Worm (Caenorhabditis elegans) whole organism, L1 larva: Measurements from ENCODE around the gene metl-13.
"Not testable (repeated sequence)": the region's sequence is repeated elsewhere in the genome, so short reads cannot be mapped to it uniquely, and the experiment has no call there.

Source experiments
- efl-3 ChIP-seq: fragments of 200-800 bp; sonication (Bioruptor generic); optimal IDR thresholded peaks from 2 replicates; lab custom pipeline; 2018; ENCODE audit warnings: mild to moderate bottlenecking, missing genetic modification characterization, missing compliant biosample characterization
- lin-13 ChIP-seq: fragments of 150-350 bp; optimal IDR thresholded peaks from 2 replicates; lab custom pipeline; 2014; ENCODE audit warnings: missing biosample characterization, missing genetic modification reagents, missing genetic modification characterization

DNA sequence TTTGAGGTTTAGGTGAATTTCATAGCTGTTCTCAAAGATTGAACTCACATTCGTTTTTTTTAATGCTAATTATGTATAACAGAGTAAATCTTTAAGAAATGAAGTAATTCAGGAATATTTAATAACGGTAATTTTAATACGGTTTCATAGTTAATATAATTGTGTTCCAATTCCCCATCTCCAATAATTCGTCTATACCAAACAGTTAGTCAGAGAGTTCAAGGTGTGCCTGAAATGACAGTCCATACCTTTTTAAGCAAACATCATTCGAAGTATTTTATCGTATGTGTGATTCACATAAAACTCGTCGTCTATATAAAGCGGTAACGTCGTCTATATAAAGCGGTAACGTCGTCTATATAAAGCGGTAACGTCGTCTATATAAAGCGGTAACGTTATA, 36.1 kb upstream of the metl-13 start, which contains the start of gene nspb-5:
- TF ChIP-seq lin-13, efl-3 (GFP tag; lab: Kevin White, UChicago): not testable (repeated sequence)
